Fruit fly (Drosophila melanogaster) whole organism, embryonic: ENCODE results near the gene CG3091.
A peak's percentile ranks its signal among the peaks of the same experiment; 100 is the strongest.

Experiments used
- Adf1 ChIP-seq: fragments of 200-800 bp; sonication (Bioruptor generic); IDR thresholded peaks from 2 replicates; pipeline ENCODE4 v1.3.6; 2022; ENCODE audit warnings: missing biosample characterization, missing genetic modification characterization
- Atf-2 ChIP-seq: fragments of 200-800 bp; sonication (Bioruptor generic); optimal IDR thresholded peaks from 2 replicates; lab custom pipeline; 2016; ENCODE audit warnings: missing biosample characterization, missing genetic modification characterization
- Bdp1 ChIP-seq: fragments of 200-800 bp; sonication (Bioruptor generic); optimal IDR thresholded peaks from 3 replicates; lab custom pipeline; 2016; ENCODE audit warnings: missing biosample characterization, missing genetic modification characterization
- CG10366 ChIP-seq: fragments of 200-800 bp; sonication (Bioruptor generic); IDR thresholded peaks from 2 replicates; pipeline ENCODE4 v1.3.6; 2022; ENCODE audit warnings: missing biosample characterization, missing genetic modification characterization
- CG11695 ChIP-seq: fragments of 200-800 bp; sonication (Bioruptor generic); IDR thresholded peaks from 3 replicates; pipeline ENCODE4 v1.3.6; 2022; ENCODE audit warnings: missing biosample characterization, missing genetic modification characterization
- CG12155 ChIP-seq: fragments of 200-800 bp; sonication (Bioruptor generic); optimal IDR thresholded peaks from 3 replicates; lab custom pipeline; 2016; ENCODE audit warnings: missing biosample characterization, missing genetic modification characterization
- CG12942 ChIP-seq: fragments of 200-800 bp; sonication (Bioruptor generic); optimal IDR thresholded peaks from 3 replicates; lab custom pipeline; 2016; ENCODE audit warnings: missing biosample characterization, missing genetic modification characterization
- CG13123 ChIP-seq: fragments of 200-800 bp; sonication (Bioruptor generic); optimal IDR thresholded peaks from 2 replicates; lab custom pipeline; 2016; ENCODE audit warnings: missing biosample characterization, missing genetic modification characterization
- CG13287 ChIP-seq: fragments of 200-800 bp; sonication (Bioruptor generic); IDR thresholded peaks from 2 replicates; pipeline ENCODE4 v1.3.6; 2022; ENCODE audit warnings: missing biosample characterization, missing genetic modification characterization; ENCODE audit not compliant: partially characterized antibody
- CG13296 ChIP-seq: fragments of 200-800 bp; sonication (Bioruptor generic); optimal IDR thresholded peaks from 3 replicates; lab custom pipeline; 2018; ENCODE audit warnings: missing biosample characterization, mild to moderate bottlenecking, missing genetic modification characterization
- CG15696 ChIP-seq: fragments of 200-800 bp; sonication (Bioruptor generic); optimal IDR thresholded peaks from 2 replicates; lab custom pipeline; 2019; ENCODE audit warnings: missing biosample characterization, mild to moderate bottlenecking, missing genetic modification characterization, moderate library complexity
- CG1603 ChIP-seq: fragments of 200-800 bp; sonication (Bioruptor generic); optimal IDR thresholded peaks from 2 replicates; lab custom pipeline; 2019; ENCODE audit warnings: missing biosample characterization, mild to moderate bottlenecking, missing genetic modification characterization, moderate library complexity
- CG16813 ChIP-seq: fragments of 200-800 bp; sonication (Bioruptor generic); IDR thresholded peaks from 3 replicates; pipeline ENCODE4 v1.3.6; 2022; ENCODE audit warnings: missing biosample characterization, missing genetic modification characterization; ENCODE audit not compliant: partially characterized antibody
- CG18619 ChIP-seq: fragments of 200-800 bp; sonication (Bioruptor generic); optimal IDR thresholded peaks from 3 replicates; lab custom pipeline; 2017; ENCODE audit warnings: missing biosample characterization, mild to moderate bottlenecking, missing genetic modification characterization
- CG18764 ChIP-seq: fragments of 200-800 bp; sonication (Bioruptor generic); optimal IDR thresholded peaks from 3 replicates; lab custom pipeline; 2016; ENCODE audit warnings: missing biosample characterization, missing genetic modification characterization
- CG2875 ChIP-seq: fragments of 200-800 bp; sonication (Bioruptor generic); optimal IDR thresholded peaks from 2 replicates; lab custom pipeline; 2017; ENCODE audit warnings: missing biosample characterization, mild to moderate bottlenecking, missing genetic modification characterization, missing genetic modification reagents
- CG2889 ChIP-seq: fragments of 200-800 bp; sonication (Bioruptor generic); IDR thresholded peaks from 3 replicates; pipeline ENCODE4 v1.3.6; 2022; ENCODE audit warnings: missing biosample characterization, missing genetic modification characterization
- CG34376 ChIP-seq: fragments of 200-800 bp; sonication (Bioruptor generic); optimal IDR thresholded peaks from 2 replicates; lab custom pipeline; 2018; ENCODE audit warnings: missing biosample characterization, mild to moderate bottlenecking, missing genetic modification characterization
- CG7839 ChIP-seq: fragments of 200-800 bp; sonication (Bioruptor generic); optimal IDR thresholded peaks from 3 replicates; lab custom pipeline; 2018; ENCODE audit warnings: missing biosample characterization, mild to moderate bottlenecking, missing genetic modification characterization, moderate library complexity
- CG9609 ChIP-seq: fragments of 200-800 bp; sonication (Bioruptor generic); optimal IDR thresholded peaks from 3 replicates; lab custom pipeline; 2016; ENCODE audit warnings: missing biosample characterization, missing genetic modification characterization
- Dp ChIP-seq: fragments of 200-800 bp; sonication (Bioruptor generic); optimal IDR thresholded peaks from 2 replicates; lab custom pipeline; 2018; ENCODE audit warnings: missing biosample characterization, mild to moderate bottlenecking, missing genetic modification characterization, moderate library complexity
- Ets65A ChIP-seq: fragments of 200-800 bp; sonication (Bioruptor generic); peaks from one replicate; lab custom pipeline; 2016; ENCODE audit warnings: missing biosample characterization, missing genetic modification characterization
- Hr39 ChIP-seq: fragments of >200 bp; optimal IDR thresholded peaks from 2 replicates; lab custom pipeline; 2017
- Hr51 ChIP-seq, 2 experiments: fragments of 200-800 bp; sonication (Bioruptor generic); optimal IDR thresholded peaks; 2 replicates in 1 of 2; 3 replicates in 1 of 2; lab custom pipeline; 2016 to 2018; ENCODE audit warnings: missing biosample characterization in 2 of 2, missing genetic modification characterization in 2 of 2, mild to moderate bottlenecking in 1 of 2, moderate library complexity in 1 of 2
- Kr ChIP-seq: fragments of 200-800 bp; sonication (Bioruptor generic); optimal IDR thresholded peaks from 2 replicates; lab custom pipeline; 2017; ENCODE audit warnings: missing biosample characterization, mild to moderate bottlenecking, missing genetic modification characterization
- Lhr ChIP-seq: fragments of 200-800 bp; sonication (Bioruptor generic); optimal IDR thresholded peaks from 3 replicates; lab custom pipeline; 2017; ENCODE audit warnings: mild to moderate bottlenecking, missing biosample characterization, missing genetic modification reagents, missing genetic modification characterization
- Lpt ChIP-seq: fragments of >200 bp; optimal IDR thresholded peaks from 2 replicates; lab custom pipeline; 2018; ENCODE audit warnings: missing biosample characterization, missing genetic modification characterization
- Max ChIP-seq: fragments of 200-800 bp; sonication (Bioruptor generic); optimal IDR thresholded peaks from 2 replicates; lab custom pipeline; 2016; ENCODE audit warnings: missing biosample characterization, mild to moderate bottlenecking, missing genetic modification characterization
- Nf-YC ChIP-seq: fragments of 200-800 bp; optimal IDR thresholded peaks from 3 replicates; lab custom pipeline; 2019; ENCODE audit warnings: missing biosample characterization, mild to moderate bottlenecking, missing genetic modification characterization, moderate library complexity
- ara ChIP-seq: fragments of 200-800 bp; sonication (Bioruptor generic); IDR thresholded peaks from 2 replicates; pipeline ENCODE4 v1.3.6; 2022; ENCODE audit warnings: missing biosample characterization, missing genetic modification characterization
- ase ChIP-seq: fragments of 200-800 bp; sonication (Bioruptor generic); IDR thresholded peaks from 3 replicates; pipeline ENCODE4 v1.3.6; 2022; ENCODE audit warnings: missing biosample characterization, missing genetic modification characterization
- ash1 ChIP-seq: fragments of 200-800 bp; sonication (Bioruptor generic); optimal IDR thresholded peaks from 2 replicates; lab custom pipeline; 2018; ENCODE audit warnings: missing biosample characterization, mild to moderate bottlenecking, missing genetic modification characterization
- bab2 ChIP-seq: fragments of 200-800 bp; sonication (Bioruptor generic); optimal IDR thresholded peaks from 2 replicates; lab custom pipeline; 2016; ENCODE audit warnings: missing biosample characterization, missing genetic modification characterization
- cg ChIP-seq: fragments of 200-800 bp; sonication (Bioruptor generic); optimal IDR thresholded peaks from 3 replicates; lab custom pipeline; 2019; ENCODE audit warnings: missing biosample characterization, mild to moderate bottlenecking, missing genetic modification characterization, moderate library complexity
- crc ChIP-seq: fragments of 200-800 bp; sonication (Bioruptor generic); optimal IDR thresholded peaks from 2 replicates; lab custom pipeline; 2016; ENCODE audit warnings: missing biosample characterization, missing genetic modification characterization
- da ChIP-seq: fragments of 200-800 bp; sonication (Bioruptor generic); optimal IDR thresholded peaks from 2 replicates; lab custom pipeline; 2016; ENCODE audit warnings: missing biosample characterization, missing genetic modification characterization
- dpn ChIP-seq, 2 experiments: fragments of 200-800 bp; sonication (Bioruptor generic); optimal IDR thresholded peaks; 3 replicates each; lab custom pipeline; 2016; ENCODE audit warnings: missing biosample characterization in 2 of 2, missing genetic modification characterization in 2 of 2
- eve ChIP-seq, 2 experiments: fragments of >200 bp; optimal IDR thresholded peaks; 2 replicates each; lab custom pipeline; 2017; ENCODE audit warnings: missing biosample characterization in 2 of 2, missing genetic modification characterization in 2 of 2
- gt ChIP-seq: fragments of 200-800 bp; sonication (Bioruptor generic); IDR thresholded peaks from 2 replicates; pipeline ENCODE4 v1.3.6; 2022; ENCODE audit warnings: missing biosample characterization, missing genetic modification characterization
- kah ChIP-seq: fragments of 200-800 bp; sonication (Bioruptor generic); optimal IDR thresholded peaks from 2 replicates; lab custom pipeline; 2018; ENCODE audit warnings: missing biosample characterization, mild to moderate bottlenecking, missing genetic modification characterization
- lilli ChIP-seq: fragments of 200-800 bp; sonication (Bioruptor generic); optimal IDR thresholded peaks from 3 replicates; lab custom pipeline; 2016; ENCODE audit warnings: missing biosample characterization, missing genetic modification characterization
- lmd ChIP-seq: fragments of 200-800 bp; sonication (Bioruptor generic); IDR thresholded peaks from 2 replicates; pipeline ENCODE4 v1.3.6; 2022; ENCODE audit warnings: missing biosample characterization, missing genetic modification characterization
- nau ChIP-seq: fragments of 200-800 bp; sonication (Bioruptor generic); optimal IDR thresholded peaks from 3 replicates; lab custom pipeline; 2017; ENCODE audit warnings: missing biosample characterization, mild to moderate bottlenecking, missing genetic modification characterization, missing genetic modification reagents
- odd ChIP-seq: fragments of 200-800 bp; sonication (Bioruptor generic); optimal IDR thresholded peaks from 2 replicates; lab custom pipeline; 2017; ENCODE audit warnings: missing biosample characterization, mild to moderate bottlenecking, missing genetic modification characterization
- otp ChIP-seq: fragments of 200-800 bp; sonication (Bioruptor generic); IDR thresholded peaks from 3 replicates; pipeline ENCODE4, ENCODE4 v1.3.6; 2022; ENCODE audit warnings: missing biosample characterization, missing genetic modification characterization
- peb ChIP-seq: fragments of 200-800 bp; sonication (Bioruptor generic); IDR thresholded peaks from 2 replicates; pipeline ENCODE4 v1.3.6; 2022; ENCODE audit warnings: missing biosample characterization, missing genetic modification characterization
- pita ChIP-seq: fragments of 200-800 bp; sonication (Bioruptor generic); optimal IDR thresholded peaks from 2 replicates; lab custom pipeline; 2017; ENCODE audit warnings: missing biosample characterization, mild to moderate bottlenecking, missing genetic modification characterization
- ro ChIP-seq: fragments of 200-800 bp; sonication (Bioruptor generic); IDR thresholded peaks from 2 replicates; pipeline ENCODE4 v1.3.6; 2022; ENCODE audit warnings: missing biosample characterization, missing genetic modification characterization
- sc ChIP-seq, 3 experiments: fragments of >200 bp in 2 of 3; fragments of 200-800 bp in 1 of 3; sonication (Bioruptor generic) in 1 of 3; optimal IDR thresholded peaks; 2 replicates in 2 of 3; 3 replicates in 1 of 3; lab custom pipeline; 2017; ENCODE audit warnings: mild to moderate bottlenecking in 1 of 3, missing biosample characterization in 1 of 3, missing genetic modification characterization in 1 of 3, missing genetic modification reagents in 1 of 3
- slp2 ChIP-seq: fragments of 200-800 bp; sonication (Bioruptor generic); optimal IDR thresholded peaks from 2 replicates; lab custom pipeline; 2016; ENCODE audit warnings: missing biosample characterization, missing genetic modification characterization
- sqz ChIP-seq: fragments of 200-800 bp; sonication (Bioruptor generic); optimal IDR thresholded peaks from 3 replicates; lab custom pipeline; 2018; ENCODE audit warnings: missing biosample characterization, mild to moderate bottlenecking, missing genetic modification characterization
- sr ChIP-seq: fragments of 200-800 bp; sonication (Bioruptor generic); IDR thresholded peaks from 3 replicates; pipeline ENCODE4 v1.3.6; 2022; ENCODE audit warnings: missing biosample characterization, missing genetic modification characterization
- tx ChIP-seq: fragments of 200-800 bp; sonication (Bioruptor generic); optimal IDR thresholded peaks from 2 replicates; lab custom pipeline; 2016; ENCODE audit warnings: missing biosample characterization, missing genetic modification characterization

Gene CG3091

dm6 chrX:2249763-2250162 lies 4.2 kb downstream of the CG3091 start, which contains the start of gene crn (continued):
- no peak for TF ChIP-seq CG2875 (GFP tag; lab: Kevin White, UChicago)
- TF ChIP-seq ara = no peak
- TF ChIP-seq pita (GFP tag; lab: Kevin White, UChicago) = no peak
- no peak for TF ChIP-seq sr (GFP tag; lab: Robert Waterston, UW)
- no peak for TF ChIP-seq sc (optimal IDR thresholded peaks at IDR 0.05; lab: Kevin White, UChicago)
- no peak for TF ChIP-seq sc (GFP tag; optimal IDR thresholded peaks at IDR 0.05; lab: Kevin White, UChicago)
- no peak for TF ChIP-seq CG18619
- no peak for TF ChIP-seq CG10366 (GFP tag; lab: Robert Waterston, UW)
- TF ChIP-seq Hr51 (GFP tag; optimal IDR thresholded peaks at IDR 0.05; lab: Kevin White, UChicago) = no peak
- TF ChIP-seq slp2 = no peak
- TF ChIP-seq CG7839 (tag; lab: Kevin White, UChicago) = no peak
- no peak for TF ChIP-seq Atf-2
- TF ChIP-seq Hr39 (lab: Kevin White, UChicago) = no peak
- TF ChIP-seq Max = no peak
- no peak for TF ChIP-seq CG11695 (GFP tag; lab: Robert Waterston, UW)
- no peak for TF ChIP-seq gt (GFP tag; lab: Robert Waterston, UW)
- TF ChIP-seq peb (GFP tag; lab: Robert Waterston, UW) = no peak
- no peak for TF ChIP-seq eve (GFP tag; optimal IDR thresholded peaks at IDR 0.05; lab: Kevin White, UChicago)
- no peak for TF ChIP-seq CG13123
- TF ChIP-seq Bdp1 (GFP tag; lab: Kevin White, UChicago) = no peak
- TF ChIP-seq CG18764 (GFP tag; lab: Kevin White, UChicago) = no peak
- TF ChIP-seq tx (GFP tag; lab: Kevin White, UChicago) = no peak
- no peak for TF ChIP-seq ro (GFP tag; lab: Robert Waterston, UW)
- TF ChIP-seq Lpt (GFP tag; lab: Kevin White, UChicago) = no peak
- TF ChIP-seq CG12155 = no peak
- no peak for TF ChIP-seq Adf1 (GFP tag; lab: Robert Waterston, UW)
- TF ChIP-seq odd (GFP tag; lab: Kevin White, UChicago) = no peak
- TF ChIP-seq Kr = no peak
- no peak for TF ChIP-seq crc
- TF ChIP-seq lmd (GFP tag; lab: Robert Waterston, UW) = no peak
- no peak for TF ChIP-seq sqz (GFP tag; lab: Kevin White, UChicago)
- TF ChIP-seq CG2889 (GFP tag; lab: Robert Waterston, UW) = no peak
- TF ChIP-seq CG15696 = no peak
- no peak for TF ChIP-seq otp (GFP tag; lab: Robert Waterston, UW)
- peak; percentile 70 for TF ChIP-seq CG13287 (GFP tag; lab: Robert Waterston, UW)
- TF ChIP-seq CG1603 (tag; lab: Kevin White, UChicago) = no peak
- peak; percentile 28 for TF ChIP-seq Dp (GFP tag; lab: Kevin White, UChicago)
- TF ChIP-seq Ets65A = no peak
- no peak for TF ChIP-seq CG12942 (GFP tag; lab: Kevin White, UChicago)
- no peak for TF ChIP-seq da (GFP tag; lab: Kevin White, UChicago)
- no peak for TF ChIP-seq dpn (GFP tag; optimal IDR thresholded peaks at IDR 0.05; lab: Kevin White, UChicago)
- TF ChIP-seq nau = no peak
- no peak for TF ChIP-seq lilli (GFP tag; lab: Kevin White, UChicago)
- TF ChIP-seq CG13296 = no peak
- TF ChIP-seq CG9609 (GFP tag; lab: Kevin White, UChicago) = no peak
- TF ChIP-seq ase (GFP tag; lab: Robert Waterston, UW) = no peak
- no peak for TF ChIP-seq ash1
- no peak for TF ChIP-seq Lhr (GFP tag; lab: Kevin White, UChicago)
- TF ChIP-seq CG16813 (GFP tag; lab: Robert Waterston, UW) = peak; percentile 59; the same call in 2 of the 3 replicates
- TF ChIP-seq bab2 (GFP tag; lab: Kevin White, UChicago) = no peak
- TF ChIP-seq cg = no peak
- no peak for TF ChIP-seq CG34376 (GFP tag; lab: Kevin White, UChicago)
- no peak for TF ChIP-seq kah (GFP tag; lab: Kevin White, UChicago)
- TF ChIP-seq Nf-YC (tag; lab: Kevin White, UChicago) = no peak
